Worm (Caenorhabditis elegans) whole organism, midembryonic: Measurements from ENCODE around the gene nlp-57.

Experiments used
- T22C8.4 ChIP-seq: fragments of 200-800 bp; sonication (Bioruptor generic); IDR thresholded peaks from 2 replicates; pipeline ENCODE4 v1.3.6; 2022; ENCODE audit warnings: missing genetic modification characterization, missing compliant biosample characterization
- flt-1 ChIP-seq: fragments of 200-800 bp; sonication (Bioruptor generic); IDR thresholded peaks from 2 replicates; pipeline ENCODE4 v1.3.6; 2022; ENCODE audit warnings: missing genetic modification characterization, missing compliant biosample characterization

DNA sequence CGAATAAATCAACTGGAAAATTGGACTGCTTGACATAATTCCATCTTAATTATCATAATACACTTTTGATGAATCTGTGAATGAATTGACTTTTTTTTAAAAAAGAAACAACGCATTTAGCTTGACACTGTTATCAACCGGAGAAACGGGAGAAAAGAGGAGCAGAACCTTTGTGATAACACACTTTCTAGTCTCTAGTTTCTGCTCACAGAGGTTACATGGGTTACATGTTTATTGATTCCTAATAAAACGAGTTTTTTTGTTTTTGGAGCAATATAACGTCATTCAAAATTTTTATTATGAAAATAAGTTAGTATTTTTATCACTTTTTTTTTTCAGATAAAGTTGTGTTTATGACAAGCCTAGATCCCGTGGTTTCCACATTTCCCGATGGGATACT lies 1.1 kb downstream of the nlp-57 start, which contains the start of gene hizr-1:
- TF ChIP-seq flt-1 (GFP tag; lab: Robert Waterston, UW) (no peak), T22C8.4 (GFP tag; lab: Robert Waterston, UW) (no peak)
